Fruit fly (Drosophila melanogaster) whole organism, embryonic: ENCODE results near the gene not.
A peak's percentile ranks its signal among the peaks of the same experiment; 100 is the strongest.

ENCODE experiments used
- Adf1 ChIP-seq: fragments of 200-800 bp; sonication (Bioruptor generic); IDR thresholded peaks from 2 replicates; pipeline ENCODE4 v1.3.6; 2022; ENCODE audit warnings: missing biosample characterization, missing genetic modification characterization
- BEAF-32 ChIP-seq: fragments of 200-800 bp; sonication (Bioruptor generic); optimal IDR thresholded peaks from 3 replicates; lab custom pipeline; 2017; ENCODE audit warnings: missing biosample characterization, missing genetic modification characterization, mild to moderate bottlenecking, moderate library complexity, missing genetic modification reagents
- CG11247 ChIP-seq: fragments of 200-800 bp; sonication (Bioruptor generic); IDR thresholded peaks from 2 replicates; pipeline ENCODE4 v1.3.6; 2022; ENCODE audit warnings: missing biosample characterization, missing genetic modification characterization
- CG12391 ChIP-seq: fragments of 200-800 bp; sonication (Bioruptor generic); optimal IDR thresholded peaks from 3 replicates; lab custom pipeline; 2018; ENCODE audit warnings: missing biosample characterization, mild to moderate bottlenecking, missing genetic modification characterization, moderate library complexity
- CG12769 ChIP-seq: fragments of 200-800 bp; sonication (Bioruptor generic); optimal IDR thresholded peaks from 2 replicates; lab custom pipeline; 2019; ENCODE audit warnings: missing biosample characterization, mild to moderate bottlenecking, missing genetic modification characterization, moderate library complexity
- CG13123 ChIP-seq: fragments of 200-800 bp; sonication (Bioruptor generic); optimal IDR thresholded peaks from 2 replicates; lab custom pipeline; 2016; ENCODE audit warnings: missing biosample characterization, missing genetic modification characterization
- CG14050 ChIP-seq: fragments of 200-800 bp; sonication (Bioruptor generic); IDR thresholded peaks from 3 replicates; pipeline ENCODE4 v1.3.6; 2022; ENCODE audit warnings: missing biosample characterization, missing genetic modification characterization
- CG14965 ChIP-seq: fragments of 200-800 bp; sonication (Bioruptor generic); optimal IDR thresholded peaks from 2 replicates; lab custom pipeline; 2016; ENCODE audit warnings: missing biosample characterization, missing genetic modification characterization, borderline replicate concordance
- CG15073 ChIP-seq: fragments of 200-800 bp; sonication (Bioruptor generic); optimal IDR thresholded peaks from 2 replicates; lab custom pipeline; 2016; ENCODE audit warnings: missing biosample characterization, missing genetic modification characterization
- CG18599 ChIP-seq: fragments of 200-800 bp; sonication (Bioruptor generic); optimal IDR thresholded peaks from 3 replicates; lab custom pipeline; 2017; ENCODE audit warnings: missing biosample characterization, missing genetic modification characterization, mild to moderate bottlenecking, moderate library complexity, missing genetic modification reagents
- CG2199 ChIP-seq: fragments of 200-800 bp; sonication (Bioruptor generic); IDR thresholded peaks from 3 replicates; pipeline ENCODE4 v1.3.6; 2022; ENCODE audit warnings: missing biosample characterization, missing genetic modification characterization
- CG30431 ChIP-seq: fragments of 200-800 bp; sonication (Bioruptor generic); optimal IDR thresholded peaks from 2 replicates; lab custom pipeline; 2017; ENCODE audit warnings: missing biosample characterization, missing genetic modification characterization
- CG3847 ChIP-seq: fragments of 200-800 bp; sonication (Bioruptor generic); IDR thresholded peaks from 2 replicates; pipeline ENCODE4 v1.3.6; 2022; ENCODE audit warnings: missing biosample characterization, missing genetic modification characterization
- CG4424 ChIP-seq: fragments of 200-800 bp; sonication (Bioruptor generic); optimal IDR thresholded peaks from 3 replicates; lab custom pipeline; 2016; ENCODE audit warnings: missing biosample characterization, missing genetic modification characterization
- CG4820 ChIP-seq: fragments of 200-800 bp; sonication (Bioruptor generic); optimal IDR thresholded peaks from 3 replicates; lab custom pipeline; 2016; ENCODE audit warnings: missing biosample characterization, missing genetic modification characterization
- CG7839 ChIP-seq: fragments of 200-800 bp; sonication (Bioruptor generic); optimal IDR thresholded peaks from 3 replicates; lab custom pipeline; 2018; ENCODE audit warnings: missing biosample characterization, mild to moderate bottlenecking, missing genetic modification characterization, moderate library complexity
- CG8944 ChIP-seq: fragments of 200-800 bp; sonication (Bioruptor generic); optimal IDR thresholded peaks from 3 replicates; lab custom pipeline; 2016; ENCODE audit warnings: missing biosample characterization, missing genetic modification characterization
- CG9215 ChIP-seq: fragments of 200-800 bp; sonication (Bioruptor generic); IDR thresholded peaks from 2 replicates; pipeline ENCODE4 v1.3.6; 2022; ENCODE audit warnings: missing biosample characterization, missing genetic modification characterization
- Deaf1 ChIP-seq: fragments of 200-800 bp; optimal IDR thresholded peaks from 3 replicates; lab custom pipeline; 2019; ENCODE audit warnings: missing biosample characterization, mild to moderate bottlenecking, missing genetic modification characterization, moderate library complexity
- Dip3 ChIP-seq: fragments of 200-800 bp; sonication (Bioruptor generic); optimal IDR thresholded peaks from 3 replicates; lab custom pipeline; 2016; ENCODE audit warnings: missing biosample characterization, missing genetic modification characterization
- Dref ChIP-seq: fragments of 200-800 bp; sonication (Bioruptor generic); IDR thresholded peaks from 2 replicates; pipeline ENCODE4 v1.3.6; 2022; ENCODE audit warnings: missing biosample characterization, missing genetic modification characterization
- Eip74EF ChIP-seq, 2 experiments: fragments of 200-800 bp in 1 of 2; fragments of >200 bp in 1 of 2; sonication (Bioruptor generic) in 1 of 2; optimal IDR thresholded peaks; 2 replicates each; lab custom pipeline; 2017 to 2019; ENCODE audit warnings: missing biosample characterization in 2 of 2, missing genetic modification characterization in 2 of 2, mild to moderate bottlenecking in 1 of 2, moderate library complexity in 1 of 2
- Fer2 ChIP-seq: fragments of 200-800 bp; sonication (Bioruptor generic); optimal IDR thresholded peaks from 2 replicates; lab custom pipeline; 2018; ENCODE audit warnings: missing biosample characterization, mild to moderate bottlenecking, missing genetic modification characterization, moderate library complexity
- Gug ChIP-seq: fragments of 200-800 bp; sonication (Bioruptor generic); IDR thresholded peaks from 4 replicates; pipeline ENCODE4 v1.3.6; 2022; ENCODE audit warnings: missing biosample characterization, missing genetic modification characterization
- Hey ChIP-seq: fragments of 200-800 bp; sonication (Bioruptor generic); optimal IDR thresholded peaks from 3 replicates; lab custom pipeline; 2018; ENCODE audit warnings: missing biosample characterization, mild to moderate bottlenecking, missing genetic modification characterization
- MBD-R2 ChIP-seq: fragments of 200-800 bp; sonication (Bioruptor generic); IDR thresholded peaks from 2 replicates; pipeline ENCODE4 v1.3.6; 2022; ENCODE audit warnings: missing biosample characterization, missing genetic modification characterization
- Mrtf ChIP-seq: fragments of 200-800 bp; sonication (Bioruptor generic); IDR thresholded peaks from 3 replicates; pipeline ENCODE4 v1.3.6; 2022; ENCODE audit warnings: missing biosample characterization, missing genetic modification characterization
- Nf-YC ChIP-seq: fragments of 200-800 bp; optimal IDR thresholded peaks from 3 replicates; lab custom pipeline; 2019; ENCODE audit warnings: missing biosample characterization, mild to moderate bottlenecking, missing genetic modification characterization, moderate library complexity
- Ravus ChIP-seq: fragments of 200-800 bp; sonication (Bioruptor generic); IDR thresholded peaks from 2 replicates; pipeline ENCODE4 v1.3.6; 2022; ENCODE audit warnings: missing biosample characterization, missing genetic modification characterization
- Scr ChIP-seq: fragments of 200-800 bp; sonication (Bioruptor generic); IDR thresholded peaks from 2 replicates; pipeline ENCODE4 v1.3.6; 2022; ENCODE audit warnings: missing biosample characterization, missing genetic modification characterization; ENCODE audit not compliant: partially characterized antibody
- Sry-β ChIP-seq: fragments of 200-800 bp; sonication (Bioruptor generic); optimal IDR thresholded peaks from 2 replicates; lab custom pipeline; 2018; ENCODE audit warnings: missing biosample characterization, mild to moderate bottlenecking, missing genetic modification characterization, moderate library complexity
- ash1 ChIP-seq: fragments of 200-800 bp; sonication (Bioruptor generic); optimal IDR thresholded peaks from 2 replicates; lab custom pipeline; 2018; ENCODE audit warnings: missing biosample characterization, mild to moderate bottlenecking, missing genetic modification characterization
- btn ChIP-seq: fragments of 200-800 bp; sonication (Bioruptor generic); optimal IDR thresholded peaks from 2 replicates; lab custom pipeline; 2016; ENCODE audit warnings: missing biosample characterization, missing genetic modification characterization
- dmrt11E ChIP-seq: fragments of 200-800 bp; sonication (Bioruptor generic); optimal IDR thresholded peaks from 3 replicates; lab custom pipeline; 2018; ENCODE audit warnings: missing biosample characterization, mild to moderate bottlenecking, missing genetic modification characterization, moderate library complexity
- dpn ChIP-seq, 2 experiments: fragments of 200-800 bp; sonication (Bioruptor generic); optimal IDR thresholded peaks; 3 replicates each; lab custom pipeline; 2016; ENCODE audit warnings: missing biosample characterization in 2 of 2, missing genetic modification characterization in 2 of 2
- gro ChIP-seq: fragments of 200-800 bp; sonication (Bioruptor generic); optimal IDR thresholded peaks from 2 replicates; lab custom pipeline; 2016; ENCODE audit warnings: missing biosample characterization, missing genetic modification characterization
- gsb-n ChIP-seq: fragments of 200-800 bp; sonication (Bioruptor generic); optimal IDR thresholded peaks from 3 replicates; lab custom pipeline; 2018; ENCODE audit warnings: missing biosample characterization, mild to moderate bottlenecking, missing genetic modification characterization
- ham ChIP-seq: fragments of 200-800 bp; sonication (Bioruptor generic); IDR thresholded peaks from 2 replicates; pipeline ENCODE4 v1.3.6; 2022; ENCODE audit warnings: missing biosample characterization, missing genetic modification characterization
- hbn ChIP-seq: fragments of 200-800 bp; sonication (Bioruptor generic); IDR thresholded peaks from 2 replicates; pipeline ENCODE4 v1.3.6; 2022; ENCODE audit warnings: missing biosample characterization, missing genetic modification characterization; ENCODE audit not compliant: partially characterized antibody
- jumu ChIP-seq: fragments of 200-800 bp; sonication (Bioruptor generic); optimal IDR thresholded peaks from 3 replicates; lab custom pipeline; 2016; ENCODE audit warnings: missing biosample characterization, missing genetic modification characterization
- kah ChIP-seq: fragments of 200-800 bp; sonication (Bioruptor generic); optimal IDR thresholded peaks from 2 replicates; lab custom pipeline; 2018; ENCODE audit warnings: missing biosample characterization, mild to moderate bottlenecking, missing genetic modification characterization
- lmd ChIP-seq: fragments of 200-800 bp; sonication (Bioruptor generic); IDR thresholded peaks from 2 replicates; pipeline ENCODE4 v1.3.6; 2022; ENCODE audit warnings: missing biosample characterization, missing genetic modification characterization
- mirr ChIP-seq: fragments of 200-800 bp; sonication (Bioruptor generic); optimal IDR thresholded peaks from 3 replicates; lab custom pipeline; 2018; ENCODE audit warnings: missing biosample characterization, mild to moderate bottlenecking, missing genetic modification characterization
- nerfin-2 ChIP-seq: fragments of 200-800 bp; sonication (Bioruptor generic); IDR thresholded peaks from 2 replicates; pipeline ENCODE4 v1.3.6; 2022; ENCODE audit warnings: missing biosample characterization, missing genetic modification characterization; ENCODE audit not compliant: partially characterized antibody
- pan ChIP-seq, 4 experiments: fragments of >200 bp in 3 of 4; fragments of 200-800 bp in 1 of 4; sonication (Bioruptor generic) in 1 of 4; optimal IDR thresholded peaks in 3 of 4; IDR thresholded peaks in 1 of 4; 2 replicates each; pipeline versions ENCODE4 v1.3.6 to Lab custom; 2017 to 2022; ENCODE audit warnings: missing biosample characterization in 2 of 4, missing genetic modification characterization in 2 of 4, mixed read lengths in 1 of 4
- pum ChIP-seq: fragments of 200-800 bp; sonication (Bioruptor generic); optimal IDR thresholded peaks from 2 replicates; lab custom pipeline; 2016; ENCODE audit warnings: missing biosample characterization, missing genetic modification characterization
- sens ChIP-seq: fragments of 200-800 bp; sonication (Bioruptor generic); peaks from one replicate; lab custom pipeline; 2016; ENCODE audit warnings: missing biosample characterization, missing genetic modification characterization
- sqz ChIP-seq: fragments of 200-800 bp; sonication (Bioruptor generic); optimal IDR thresholded peaks from 3 replicates; lab custom pipeline; 2018; ENCODE audit warnings: missing biosample characterization, mild to moderate bottlenecking, missing genetic modification characterization
- sr ChIP-seq: fragments of 200-800 bp; sonication (Bioruptor generic); IDR thresholded peaks from 3 replicates; pipeline ENCODE4 v1.3.6; 2022; ENCODE audit warnings: missing biosample characterization, missing genetic modification characterization
- wor ChIP-seq: fragments of 200-800 bp; sonication (Bioruptor generic); IDR thresholded peaks from 2 replicates; pipeline ENCODE4 v1.3.6; 2022; ENCODE audit warnings: missing biosample characterization, missing genetic modification characterization
- zen2 ChIP-seq: fragments of 200-800 bp; sonication (Bioruptor generic); IDR thresholded peaks from 3 replicates; pipeline ENCODE4 v1.3.6; 2022; ENCODE audit warnings: missing biosample characterization, missing genetic modification characterization; ENCODE audit not compliant: partially characterized antibody

The not gene

DNA sequence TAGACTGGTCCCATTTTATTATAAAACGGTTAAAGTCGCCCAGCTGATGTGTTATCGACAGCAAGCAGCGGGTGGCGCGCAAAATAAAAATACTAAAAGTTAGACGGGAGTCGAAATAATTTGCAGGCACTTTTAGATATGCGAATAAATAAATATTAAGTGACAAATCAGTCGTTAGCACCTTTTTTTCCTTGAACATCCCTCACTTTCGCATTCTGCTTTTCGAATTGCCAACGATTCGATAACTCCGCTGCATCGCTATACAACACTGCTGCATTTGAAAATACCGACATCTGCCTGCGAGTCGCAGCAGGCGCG lies 452 bp upstream of the not start, which contains the start of gene bora (continued):
- TF ChIP-seq nerfin-2 (no peak), CG2199 (GFP tag; lab: Robert Waterston, UW) (no peak), Dip3 (GFP tag; lab: Kevin White, UChicago) (no peak), Fer2 (tag; lab: Kevin White, UChicago) (no peak), wor (GFP tag; lab: Robert Waterston, UW) (no peak), CG11247 (GFP tag; lab: Robert Waterston, UW) (no peak), dmrt11E (tag; lab: Kevin White, UChicago) (no peak), CG12391 (tag; lab: Kevin White, UChicago) (no peak), mirr (GFP tag; lab: Kevin White, UChicago) (no peak), CG9215 (GFP tag; lab: Robert Waterston, UW) (no peak), pan (optimal IDR thresholded peaks at IDR 0.05; lab: Kevin White, UChicago) (no peak), pan (GFP tag; optimal IDR thresholded peaks at IDR 0.05 in 1 of 2, IDR thresholded peaks at IDR 0.05 in 1 of 2) (no peak), sens (GFP tag; lab: Kevin White, UChicago) (peak; percentile 90), kah (GFP tag; lab: Kevin White, UChicago) (no peak), BEAF-32 (GFP tag; lab: Kevin White, UChicago) (peak; percentile 44), Ravus (GFP tag; lab: Robert Waterston, UW) (no peak), Adf1 (GFP tag; lab: Robert Waterston, UW) (no peak), ham (GFP tag; lab: Robert Waterston, UW) (no peak), CG4424 (GFP tag; lab: Kevin White, UChicago) (no peak), gsb-n (tag; lab: Kevin White, UChicago) (no peak), CG12769 (tag; lab: Kevin White, UChicago) (no peak), Sry-β (GFP tag; lab: Kevin White, UChicago) (no peak), CG30431 (no peak), CG7839 (tag; lab: Kevin White, UChicago) (no peak), dpn (GFP tag; optimal IDR thresholded peaks at IDR 0.05; lab: Kevin White, UChicago) (peak in 1 of 2 experiments; percentile 14), CG13123 (GFP tag; lab: Kevin White, UChicago) (no peak), CG14965 (GFP tag; lab: Kevin White, UChicago) (no peak), btn (GFP tag; lab: Kevin White, UChicago) (no peak), MBD-R2 (GFP tag; lab: Robert Waterston, UW) (0 out of 2 replicates have a peak, but pooled peaks have one; percentile 33), CG3847 (GFP tag; lab: Robert Waterston, UW) (no peak), sqz (GFP tag; lab: Kevin White, UChicago) (no peak), Deaf1 (tag; lab: Kevin White, UChicago) (no peak), CG8944 (peak; percentile 24), lmd (GFP tag; lab: Robert Waterston, UW) (no peak), pum (GFP tag; lab: Kevin White, UChicago) (no peak), Hey (no peak), ash1 (GFP tag; lab: Kevin White, UChicago) (no peak), Dref (peak; percentile 61), Eip74EF (GFP tag; optimal IDR thresholded peaks at IDR 0.05; lab: Kevin White, UChicago) (no peak), gro (GFP tag; lab: Kevin White, UChicago) (no peak), Gug (GFP tag; lab: Robert Waterston, UW) (no peak), CG18599 (no peak), CG14050 (GFP tag; lab: Robert Waterston, UW) (no peak), CG4820 (GFP tag; lab: Kevin White, UChicago) (no peak), hbn (GFP tag; lab: Robert Waterston, UW) (no peak), Nf-YC (tag; lab: Kevin White, UChicago) (no peak), CG15073 (GFP tag; lab: Kevin White, UChicago) (no peak), sr (no peak), Mrtf (GFP tag; lab: Robert Waterston, UW) (no peak), zen2 (GFP tag; lab: Robert Waterston, UW) (no peak), Scr (GFP tag; lab: Robert Waterston, UW) (no peak), jumu (GFP tag; lab: Kevin White, UChicago) (peak; percentile 6)
